Worm (Caenorhabditis elegans) whole organism, L4 larva: ENCODE data around the gene Y97E10AR.4.

Experiments
- F44E2.7 ChIP-seq: fragments of 200-800 bp; sonication (Bioruptor generic); IDR thresholded peaks from 2 replicates; pipeline ENCODE4 v2.1.2; 2022; ENCODE audit warnings: missing genetic modification characterization, missing compliant biosample characterization
- T26A8.4 ChIP-seq: fragments of 200-800 bp; sonication (Bioruptor generic); IDR thresholded peaks from 2 replicates; pipeline ENCODE4 v1.3.6; 2022; ENCODE audit warnings: missing genetic modification characterization, missing compliant biosample characterization
- ZK337.2 ChIP-seq: fragments of 200-800 bp; sonication (Bioruptor generic); IDR thresholded peaks from 2 replicates; pipeline ENCODE4 v1.3.6; 2022; ENCODE audit warnings: missing genetic modification reagents, missing genetic modification characterization, missing compliant biosample characterization
- ama-1 ChIP-seq: fragments of 150-350 bp; optimal IDR thresholded peaks from 2 replicates; lab custom pipeline; 2014; ENCODE audit warnings: inconsistent platforms, mixed read lengths
- ceh-32 ChIP-seq: sonication (generic microtip); optimal IDR thresholded peaks from 2 replicates; lab custom pipeline; 2016; ENCODE audit warnings: mild to moderate bottlenecking, missing genetic modification characterization, missing compliant biosample characterization; ENCODE audit not compliant: poor library complexity
- ceh-44 ChIP-seq: fragments of 200-800 bp; sonication (Bioruptor generic); IDR thresholded peaks from 2 replicates; pipeline ENCODE4 v1.3.6; 2022; ENCODE audit warnings: missing genetic modification reagents, missing genetic modification characterization, missing compliant biosample characterization
- ceh-82 ChIP-seq: sonication (generic microtip); optimal IDR thresholded peaks from 2 replicates; lab custom pipeline; 2017; ENCODE audit warnings: missing biosample characterization, missing genetic modification characterization
- cey-2 ChIP-seq: sonication (generic microtip); optimal IDR thresholded peaks from 3 replicates; lab custom pipeline; 2017; ENCODE audit warnings: missing genetic modification characterization, mild to moderate bottlenecking, missing compliant biosample characterization, antibody characterized with exemption, borderline replicate concordance; ENCODE audit not compliant: insufficient read depth
- daf-16 ChIP-seq, 3 experiments: sonication (generic microtip); optimal IDR thresholded peaks; 2 replicates each; lab custom pipeline; 2016 to 2017; ENCODE audit warnings: missing genetic modification characterization in 3 of 3, missing genetic modification reagents in 3 of 3, mild to moderate bottlenecking in 2 of 3, missing compliant biosample characterization in 2 of 3, missing biosample characterization in 1 of 3, moderate library complexity in 1 of 3
- dmd-6 ChIP-seq: fragments of 200-800 bp; sonication (Bioruptor generic); IDR thresholded peaks from 2 replicates; pipeline ENCODE4 v1.3.6; 2022; ENCODE audit warnings: missing genetic modification reagents, missing genetic modification characterization, missing compliant biosample characterization
- dmd-8 ChIP-seq: fragments of 200-800 bp; sonication (Bioruptor generic); IDR thresholded peaks from 2 replicates; pipeline ENCODE4 v1.3.6; 2022; ENCODE audit warnings: missing genetic modification characterization, missing compliant biosample characterization
- dpl-1 ChIP-seq: fragments of 150-350 bp; optimal IDR thresholded peaks from 2 replicates; lab custom pipeline; 2014; ENCODE audit warnings: missing biosample characterization, missing genetic modification reagents, missing genetic modification characterization
- dve-1 ChIP-seq: sonication (generic microtip); optimal IDR thresholded peaks from 2 replicates; lab custom pipeline; 2017; ENCODE audit warnings: antibody characterized with exemption, mild to moderate bottlenecking, missing genetic modification characterization, missing compliant biosample characterization; ENCODE audit not compliant: insufficient read depth
- egl-27 ChIP-seq: sonication (generic microtip); optimal IDR thresholded peaks from 3 replicates; lab custom pipeline; 2017; ENCODE audit warnings: missing biosample characterization, missing genetic modification reagents, missing genetic modification characterization
- fkh-10 ChIP-seq: fragments of 150-350 bp; optimal IDR thresholded peaks from 2 replicates; lab custom pipeline; 2014; ENCODE audit warnings: missing biosample characterization, missing genetic modification reagents, missing genetic modification characterization
- gei-8 ChIP-seq: fragments of 200-800 bp; sonication (Bioruptor generic); optimal IDR thresholded peaks from 2 replicates; lab custom pipeline; 2018; ENCODE audit warnings: mild to moderate bottlenecking, missing genetic modification characterization, missing compliant biosample characterization
- hlh-11 ChIP-seq: fragments of 200-800 bp; sonication (Bioruptor generic); optimal IDR thresholded peaks from 2 replicates; lab custom pipeline; 2018; ENCODE audit warnings: mild to moderate bottlenecking, missing genetic modification characterization, missing compliant biosample characterization
- hlh-30 ChIP-seq: sonication (generic microtip); optimal IDR thresholded peaks from 2 replicates; lab custom pipeline; 2017; ENCODE audit warnings: antibody characterized with exemption, mild to moderate bottlenecking, missing genetic modification characterization, missing compliant biosample characterization; ENCODE audit not compliant: insufficient read depth
- lim-7 ChIP-seq: fragments of 200-800 bp; sonication (Bioruptor generic); IDR thresholded peaks from 2 replicates; pipeline ENCODE4 v1.3.6; 2022; ENCODE audit warnings: missing genetic modification characterization, missing compliant biosample characterization
- lin-1 ChIP-seq: fragments of 200-800 bp; sonication (Bioruptor generic); IDR thresholded peaks from 2 replicates; pipeline ENCODE4 v1.3.6; 2022; ENCODE audit warnings: missing genetic modification reagents, missing genetic modification characterization, missing compliant biosample characterization
- lin-13 ChIP-seq: fragments of 150-350 bp; optimal IDR thresholded peaks from 2 replicates; lab custom pipeline; 2014; ENCODE audit warnings: missing biosample characterization, missing genetic modification reagents, missing genetic modification characterization
- lin-38 ChIP-seq: fragments of 200-800 bp; sonication (Bioruptor generic); IDR thresholded peaks from 2 replicates; pipeline ENCODE4 v1.3.6; 2022; ENCODE audit warnings: missing genetic modification reagents, missing genetic modification characterization, missing compliant biosample characterization
- lin-39 ChIP-seq: fragments of 150-350 bp; optimal IDR thresholded peaks from 2 replicates; lab custom pipeline; 2014; ENCODE audit warnings: missing biosample characterization, missing genetic modification reagents, missing genetic modification characterization
- lir-3 ChIP-seq: sonication (generic microtip); optimal IDR thresholded peaks from 2 replicates; lab custom pipeline; 2016; ENCODE audit warnings: mild to moderate bottlenecking, missing genetic modification characterization, missing compliant biosample characterization
- madf-9 ChIP-seq: fragments of 200-800 bp; sonication (Bioruptor generic); conservative IDR thresholded peaks from 2 replicates; pipeline ENCODE4 v1.3.6; 2022; ENCODE audit warnings: missing genetic modification reagents, missing genetic modification characterization, missing compliant biosample characterization
- mdt-29 ChIP-seq: fragments of 200-800 bp; sonication (Bioruptor generic); IDR thresholded peaks from 2 replicates; pipeline ENCODE4 v1.3.6; 2022; ENCODE audit warnings: missing genetic modification reagents, missing genetic modification characterization, missing compliant biosample characterization
- mep-1 ChIP-seq: fragments of 150-350 bp; sonication (generic microtip); optimal IDR thresholded peaks from 3 replicates; lab custom pipeline; 2014; ENCODE audit warnings: missing biosample characterization, missing genetic modification characterization
- mes-2 ChIP-seq: sonication (generic microtip); optimal IDR thresholded peaks from 2 replicates; lab custom pipeline; 2016; ENCODE audit warnings: missing genotype, mild to moderate bottlenecking, missing genetic modification characterization, missing compliant biosample characterization; ENCODE audit not compliant: poor library complexity, severe bottlenecking
- nhr-11 ChIP-seq: fragments of 150-350 bp; optimal IDR thresholded peaks from 2 replicates; lab custom pipeline; 2014; ENCODE audit warnings: missing biosample characterization, missing genetic modification characterization
- nhr-111 ChIP-seq: fragments of 200-800 bp; sonication (Bioruptor generic); optimal IDR thresholded peaks from 2 replicates; lab custom pipeline; 2018; ENCODE audit warnings: mild to moderate bottlenecking, missing genetic modification characterization, missing compliant biosample characterization
- nhr-28 ChIP-seq: fragments of 150-350 bp; optimal IDR thresholded peaks from 2 replicates; lab custom pipeline; 2014; ENCODE audit warnings: missing biosample characterization, missing genetic modification characterization
- nhr-41 ChIP-seq: fragments of 200-800 bp; sonication (Bioruptor generic); IDR thresholded peaks from 2 replicates; pipeline ENCODE4 v1.3.6; 2022; ENCODE audit warnings: missing genetic modification reagents, missing genetic modification characterization, missing compliant biosample characterization
- nhr-42 ChIP-seq: fragments of 200-800 bp; sonication (Bioruptor generic); IDR thresholded peaks from 2 replicates; pipeline ENCODE4 v1.3.6; 2022; ENCODE audit warnings: missing genetic modification characterization, missing compliant biosample characterization
- nhr-48 ChIP-seq: sonication (generic microtip); optimal IDR thresholded peaks from 2 replicates; lab custom pipeline; 2016; ENCODE audit warnings: mild to moderate bottlenecking, missing genetic modification characterization, missing compliant biosample characterization
- nhr-77 ChIP-seq: fragments of 150-350 bp; optimal IDR thresholded peaks from 2 replicates; lab custom pipeline; 2014; ENCODE audit warnings: missing biosample characterization, missing genetic modification characterization
- php-3 ChIP-seq: fragments of 200-800 bp; sonication (Bioruptor generic); IDR thresholded peaks from 2 replicates; pipeline ENCODE4 v1.3.6; 2022; ENCODE audit warnings: missing genetic modification reagents, missing genetic modification characterization, missing compliant biosample characterization
- pqm-1 ChIP-seq: sonication (generic microtip); optimal IDR thresholded peaks from 2 replicates; lab custom pipeline; 2017; ENCODE audit warnings: missing biosample characterization, missing genetic modification characterization
- saeg-2 ChIP-seq: fragments of 200-800 bp; sonication (Bioruptor generic); IDR thresholded peaks from 2 replicates; pipeline ENCODE4 v1.3.6; 2022; ENCODE audit warnings: missing genetic modification reagents, missing genetic modification characterization, missing compliant biosample characterization
- sdz-12 ChIP-seq: fragments of 200-800 bp; sonication (Bioruptor generic); optimal IDR thresholded peaks from 2 replicates; lab custom pipeline; 2018; ENCODE audit warnings: mild to moderate bottlenecking, missing genetic modification characterization, missing compliant biosample characterization
- set-16 ChIP-seq: fragments of 200-800 bp; sonication (Bioruptor generic); IDR thresholded peaks from 2 replicates; pipeline ENCODE4 v1.3.6; 2022; ENCODE audit warnings: missing genetic modification reagents, missing genetic modification characterization, missing compliant biosample characterization
- snpc-4 ChIP-seq: fragments of 150-350 bp; optimal IDR thresholded peaks from 2 replicates; lab custom pipeline; 2014; ENCODE audit warnings: missing biosample characterization, missing genetic modification characterization
- spr-1 ChIP-seq: sonication (generic microtip); optimal IDR thresholded peaks from 2 replicates; lab custom pipeline; 2016; ENCODE audit warnings: mild to moderate bottlenecking, missing genetic modification characterization, missing compliant biosample characterization
- spr-3 ChIP-seq: fragments of 200-800 bp; sonication (Bioruptor generic); optimal IDR thresholded peaks from 2 replicates; lab custom pipeline; 2018; ENCODE audit warnings: mild to moderate bottlenecking, missing genetic modification characterization, missing compliant biosample characterization
- tra-1 ChIP-seq: fragments of 200-800 bp; sonication (Bioruptor generic); IDR thresholded peaks from 2 replicates; pipeline ENCODE4 v1.3.6; 2022; ENCODE audit warnings: missing genetic modification reagents, missing genetic modification characterization, missing compliant biosample characterization
- unc-130 ChIP-seq: sonication (generic microtip); optimal IDR thresholded peaks from 2 replicates; lab custom pipeline; 2016; ENCODE audit warnings: missing genetic modification reagents, missing genetic modification characterization, missing compliant biosample characterization
- unc-62 ChIP-seq, 3 experiments: fragments of 150-350 bp in 1 of 3; sonication (generic microtip); optimal IDR thresholded peaks in 2 of 3; peaks in 1 of 3; 1 replicate in 1 of 3; 2 replicates in 2 of 3; lab custom pipeline; 2014 to 2017; ENCODE audit warnings: missing biosample characterization in 3 of 3, missing genetic modification characterization in 3 of 3, missing genetic modification reagents in 3 of 3, missing genotype in 1 of 3
- vab-7 ChIP-seq: fragments of 200-800 bp; sonication (Bioruptor generic); IDR thresholded peaks from 2 replicates; pipeline ENCODE4 v1.3.6; 2022; ENCODE audit warnings: missing genetic modification reagents, missing genetic modification characterization, missing compliant biosample characterization
- zip-11 ChIP-seq: fragments of 200-800 bp; sonication (Bioruptor generic); IDR thresholded peaks from 2 replicates; pipeline ENCODE4 v1.3.6; 2022; ENCODE audit warnings: missing genetic modification characterization, missing compliant biosample characterization

Y97E10AR.4 gene

DNA sequence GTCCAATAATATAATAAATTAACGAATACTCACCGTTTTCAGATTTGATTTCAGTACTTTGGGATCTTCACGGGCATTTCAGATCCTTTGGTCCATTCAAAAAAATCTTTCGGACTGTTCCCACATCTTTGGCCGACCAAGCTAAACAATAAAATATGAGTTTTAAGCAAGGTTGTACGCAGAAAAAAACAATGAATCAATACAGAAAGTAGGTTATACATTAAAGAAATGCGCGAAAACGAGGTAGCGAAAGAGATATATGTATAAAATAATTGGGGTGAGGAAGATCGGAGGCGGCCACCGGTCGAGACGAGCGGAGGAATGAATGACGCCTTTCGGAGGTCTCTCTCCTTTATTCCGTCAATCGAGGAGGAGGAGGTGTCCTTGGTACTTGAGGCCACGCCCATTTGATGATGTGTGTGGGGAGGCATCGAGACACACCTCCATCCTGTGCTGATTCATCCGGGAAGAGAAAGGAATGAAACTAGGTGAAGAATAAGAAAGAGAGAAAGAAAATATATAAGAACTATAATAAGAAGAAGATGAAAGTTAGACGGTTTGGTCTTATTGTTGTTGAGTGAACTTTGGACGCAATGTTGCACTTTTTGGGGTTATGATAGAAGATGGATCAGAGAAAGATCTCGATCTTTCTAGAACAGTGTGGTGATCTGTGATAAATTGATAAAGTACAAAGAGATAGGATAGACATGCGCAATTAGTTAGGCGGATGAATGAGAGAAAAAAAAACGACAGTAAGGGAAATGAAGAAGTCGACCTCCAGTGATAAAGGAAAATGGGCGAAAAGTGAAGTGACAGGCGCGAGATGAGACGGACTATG, 30.4 kb upstream of the Y97E10AR.4 start (continued):
- no peak for TF ChIP-seq sdz-12 (GFP tag; lab: Kevin White, UChicago)
- peak; percentile 8 for TF ChIP-seq dpl-1 (GFP tag; lab: Kevin White, UChicago)
- TF ChIP-seq dmd-6 (GFP tag; lab: Robert Waterston, UW), result 0 out of 2 replicates have a peak, but pooled peaks have one; percentile 13
- no peak for TF ChIP-seq lin-13
- TF ChIP-seq unc-62 (GFP tag; optimal IDR thresholded peaks at IDR 0.05 in 1 of 2; lab: Kevin White, UChicago), result no peak
- no peak for TF ChIP-seq unc-62 (tag; optimal IDR thresholded peaks at IDR 0.05; lab: Kevin White, UChicago)
- TF ChIP-seq lin-39 (tag; lab: Kevin White, UChicago), result no peak
- TF ChIP-seq lin-1 (GFP tag; lab: Robert Waterston, UW), result no peak
- peak; percentile 51 for TF ChIP-seq dve-1 (tag; lab: Kevin White, UChicago)
- no peak for TF ChIP-seq T26A8.4 (GFP tag; lab: Robert Waterston, UW)
- TF ChIP-seq mes-2 (tag; lab: Kevin White, UChicago), result peak; percentile 4
- TF ChIP-seq ZK337.2 (GFP tag; lab: Robert Waterston, UW), result no peak
- no peak for TF ChIP-seq nhr-111 (GFP tag; lab: Kevin White, UChicago)
- no peak for TF ChIP-seq madf-9 (GFP tag; lab: Robert Waterston, UW)
- no peak for TF ChIP-seq pqm-1 (tag; lab: Kevin White, UChicago)
- no peak for TF ChIP-seq dmd-8
- TF ChIP-seq cey-2 (tag; lab: Kevin White, UChicago), result no peak
- TF ChIP-seq zip-11 (GFP tag; lab: Robert Waterston, UW), result no peak
- no peak for TF ChIP-seq ceh-32 (tag; lab: Kevin White, UChicago)
- peak; percentile 43 for TF ChIP-seq nhr-28
- no peak for TF ChIP-seq ceh-82 (tag; lab: Kevin White, UChicago)
- TF ChIP-seq set-16 (GFP tag; lab: Robert Waterston, UW), result peak; percentile 48; the same call in 1 of the 2 replicates
- no peak for TF ChIP-seq tra-1 (GFP tag; lab: Robert Waterston, UW)
- no peak for TF ChIP-seq nhr-77 (tag; lab: Kevin White, UChicago)
- TF ChIP-seq lir-3 (tag; lab: Kevin White, UChicago), result no peak
- TF ChIP-seq spr-1 (tag; lab: Kevin White, UChicago), result no peak
- peak; percentile 5 for TF ChIP-seq mep-1 (tag; lab: Kevin White, UChicago)
- TF ChIP-seq unc-130 (GFP tag; lab: Kevin White, UChicago), result no peak
- no peak for TF ChIP-seq ceh-44 (GFP tag; lab: Robert Waterston, UW)
- no peak for TF ChIP-seq fkh-10 (GFP tag; lab: Kevin White, UChicago)
- no peak for TF ChIP-seq daf-16 (GFP tag; optimal IDR thresholded peaks at IDR 0.05; lab: Kevin White, UChicago)
- TF ChIP-seq daf-16 (tag; optimal IDR thresholded peaks at IDR 0.05; lab: Kevin White, UChicago), result no peak
- TF ChIP-seq nhr-42 (GFP tag; lab: Robert Waterston, UW), result no peak
- TF ChIP-seq egl-27 (tag; lab: Kevin White, UChicago), result no peak
- no peak for TF ChIP-seq nhr-11 (tag; lab: Kevin White, UChicago)
- peak; percentile 43 for TF ChIP-seq hlh-11 (tag; lab: Kevin White, UChicago)
- no peak for TF ChIP-seq spr-3 (GFP tag; lab: Kevin White, UChicago)
- TF ChIP-seq lin-38 (GFP tag; lab: Robert Waterston, UW), result no peak
- peak; percentile 51 for TF ChIP-seq nhr-48 (tag; lab: Kevin White, UChicago)
- TF ChIP-seq saeg-2 (GFP tag; lab: Robert Waterston, UW), result no peak
- peak; percentile 73; the same call in 1 of the 2 replicates for TF ChIP-seq mdt-29 (GFP tag; lab: Robert Waterston, UW)
- TF ChIP-seq gei-8, result no peak
- TF ChIP-seq snpc-4 (tag; lab: Kevin White, UChicago), result no peak
- TF ChIP-seq F44E2.7 (GFP tag; lab: Robert Waterston, UW), result no peak
- TF ChIP-seq nhr-41 (GFP tag; lab: Robert Waterston, UW), result no peak
- TF ChIP-seq php-3 (GFP tag; lab: Robert Waterston, UW), result no peak
- peak; percentile 42 for TF ChIP-seq hlh-30 (tag; lab: Kevin White, UChicago)
- TF ChIP-seq lim-7 (GFP tag; lab: Robert Waterston, UW), result no peak
- peak; percentile 88 for TF ChIP-seq ama-1
- TF ChIP-seq vab-7, result no peak
